Worm (Caenorhabditis elegans) whole organism, young adult: ENCODE results near the gene frh-1.

ENCODE experiments used
- F23B12.7 ChIP-seq: sonication (generic microtip); optimal IDR thresholded peaks from 2 replicates; lab custom pipeline; 2017; ENCODE audit warnings: missing genetic modification characterization, mild to moderate bottlenecking, missing compliant biosample characterization, antibody characterized with exemption, moderate library complexity; ENCODE audit not compliant: insufficient read depth
- T07F8.4 ChIP-seq: sonication (generic microtip); optimal IDR thresholded peaks from 2 replicates; lab custom pipeline; 2016; ENCODE audit warnings: mild to moderate bottlenecking, missing genetic modification characterization, moderate library complexity, missing compliant biosample characterization
- Y67H2A.10 ChIP-seq: fragments of 200-800 bp; sonication (Bioruptor generic); conservative IDR thresholded peaks from 2 replicates; pipeline ENCODE4 v1.3.6; 2022; ENCODE audit warnings: missing genetic modification reagents, missing genetic modification characterization, missing compliant biosample characterization
- ceh-100 ChIP-seq: fragments of 200-800 bp; sonication (Bioruptor generic); IDR thresholded peaks from 2 replicates; pipeline ENCODE4 v1.3.6; 2022; ENCODE audit warnings: missing genetic modification reagents, missing genetic modification characterization, missing compliant biosample characterization
- snpc-4 ChIP-seq, 5 experiments: fragments of 150-350 bp in 1 of 5; sonication (generic microtip) in 4 of 5; optimal IDR thresholded peaks; 2 replicates each; lab custom pipeline; 2014 to 2018; ENCODE audit warnings: missing genetic modification characterization in 5 of 5, missing biosample characterization in 3 of 5, antibody characterized with exemption in 2 of 5, mild to moderate bottlenecking in 2 of 5, missing compliant biosample characterization in 2 of 5, missing genotype in 2 of 5, moderate library complexity in 2 of 5, missing genetic modification reagents in 1 of 5
- unc-130 ChIP-seq: sonication (generic microtip); optimal IDR thresholded peaks from 2 replicates; lab custom pipeline; 2016; ENCODE audit warnings: missing genetic modification reagents, missing genetic modification characterization, missing compliant biosample characterization

- TF ChIP-seq snpc-4 (GFP tag; optimal IDR thresholded peaks at IDR 0.05; lab: Kevin White, UChicago) (no peak), snpc-4 (tag; optimal IDR thresholded peaks at IDR 0.05; lab: Kevin White, UChicago) (no peak), F23B12.7 (tag; lab: Kevin White, UChicago) (no peak), ceh-100 (GFP tag; lab: Robert Waterston, UW) (no peak), Y67H2A.10 (no peak), unc-130 (GFP tag; lab: Kevin White, UChicago) (no peak), T07F8.4 (tag; lab: Kevin White, UChicago) (no peak)
Measured at ce11 chrII:5917010-5917472, at the start of gene frh-1.
